Worm (Caenorhabditis elegans): ENCODE results near the gene F59B10.4.

F59B10.4 gene

ce11 chrII:10537571-10537970 is 18.7 kb upstream of the F59B10.4 start, which contains the start of gene R166.2:
TSS of gene R166.2 (minus strand) at chrII:10537671.
- TF ChIP-seq snpc-4 (tag; optimal IDR thresholded peaks at IDR 0.05), result no peak
- TF ChIP-seq unc-39 (tag; optimal IDR thresholded peaks at IDR 0.05), result no peak
- TF ChIP-seq R02D3.7 (tag; optimal IDR thresholded peaks at IDR 0.05), result no peak
- TF ChIP-seq fos-1 (tag; optimal IDR thresholded peaks at IDR 0.05), result no peak
- no peak for TF ChIP-seq ceh-82 (tag; optimal IDR thresholded peaks at IDR 0.05)
- TF ChIP-seq nhr-28 (tag; optimal IDR thresholded peaks at IDR 0.05), result no peak
- TF ChIP-seq elt-3 (tag; optimal IDR thresholded peaks at IDR 0.05), result no peak
- TF ChIP-seq elt-1 (tag; optimal IDR thresholded peaks at IDR 0.05), result no peak
- TF ChIP-seq nhr-12 (tag; optimal IDR thresholded peaks at IDR 0.05), result no peak
- no peak for TF ChIP-seq nhr-11 (tag; optimal IDR thresholded peaks at IDR 0.05)
- TF ChIP-seq ceh-9 (tag; optimal IDR thresholded peaks at IDR 0.05), result no peak
- no peak for TF ChIP-seq ceh-16 (tag; optimal IDR thresholded peaks at IDR 0.05)
- no peak for TF ChIP-seq tbx-2 (tag; optimal IDR thresholded peaks at IDR 0.05)
- no peak for TF ChIP-seq lin-15B (tag; optimal IDR thresholded peaks at IDR 0.05)
- TF ChIP-seq aly-2 (tag; optimal IDR thresholded peaks at IDR 0.05), result no peak
- no peak for TF ChIP-seq eor-1 (tag; optimal IDR thresholded peaks at IDR 0.05)
- TF ChIP-seq nhr-77 (tag; optimal IDR thresholded peaks at IDR 0.05), result no peak

- TF ChIP-seq egl-27 (tag; optimal IDR thresholded peaks at IDR 0.05), result no peak
These were observed 15.1 kb upstream of the F59B10.4 start for ce11 chrII:10533985-10534384.

DNA sequence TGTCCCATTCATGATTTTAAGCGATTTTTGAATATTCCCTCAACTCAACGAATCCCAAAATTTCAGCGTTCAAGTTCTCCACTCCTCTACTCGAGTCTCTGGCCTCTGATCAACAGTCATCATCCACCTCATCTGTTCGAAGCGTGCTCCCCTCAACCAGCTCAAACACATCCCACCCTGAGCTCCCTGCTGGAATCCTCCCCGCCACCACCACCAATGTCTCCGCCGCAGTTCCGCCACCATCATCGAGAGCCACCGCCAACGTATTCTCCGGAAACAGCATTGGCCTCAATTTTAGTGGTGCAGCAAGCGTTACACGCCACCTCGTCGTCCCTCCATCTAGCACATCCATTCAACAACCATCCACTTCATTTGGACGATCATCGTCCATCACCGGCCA is 12.7 kb upstream of the F59B10.4 start:
- TF ChIP-seq nfya-1 (tag; optimal IDR thresholded peaks at IDR 0.05; ENCODE audit: insufficient read depth), result no peak

DNA sequence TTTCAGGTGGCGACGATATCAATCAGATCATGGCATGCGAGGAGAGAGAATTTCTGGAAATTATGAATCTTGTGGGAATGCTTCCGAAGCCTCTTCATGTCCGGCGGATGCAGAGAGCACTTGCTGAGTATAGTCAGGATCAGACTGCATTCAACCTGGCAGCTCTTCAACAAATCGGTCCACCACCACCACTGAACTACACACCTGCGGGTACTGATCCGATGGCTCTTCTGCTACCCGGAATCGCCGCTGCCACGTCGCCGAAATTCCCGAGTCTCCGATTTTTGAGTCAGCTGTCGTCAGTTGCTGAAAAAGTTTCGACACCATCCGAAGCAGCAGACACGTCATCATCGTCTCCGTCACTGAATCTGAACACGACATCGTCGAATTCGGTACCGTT is 12.0 kb upstream of the F59B10.4 start:
- no peak for TF ChIP-seq nhr-11 (tag; optimal IDR thresholded peaks at IDR 0.05)
- no peak for TF ChIP-seq mml-1 (tag; optimal IDR thresholded peaks at IDR 0.05)
- no peak for TF ChIP-seq egl-27 (tag; optimal IDR thresholded peaks at IDR 0.05)
- TF ChIP-seq pqm-1 (tag; optimal IDR thresholded peaks at IDR 0.05), result no peak
- no peak for TF ChIP-seq eor-1 (tag; optimal IDR thresholded peaks at IDR 0.05)
- TF ChIP-seq skn-1 (tag; optimal IDR thresholded peaks at IDR 0.05), result no peak

ce11 chrII:10529218-10529751 is 10.4 kb upstream of the F59B10.4 start:
- TF ChIP-seq hmg-11 (tag; optimal IDR thresholded peaks at IDR 0.05) (peak; percentile 56), ZK546.5 (tag; optimal IDR thresholded peaks at IDR 0.05) (no peak), tbx-2 (tag; optimal IDR thresholded peaks at IDR 0.05) (peak; percentile 29), snpc-4 (tag; optimal IDR thresholded peaks at IDR 0.05) (no peak), aly-2 (tag; optimal IDR thresholded peaks at IDR 0.05) (no peak), pha-4 (tag; optimal IDR thresholded peaks at IDR 0.05) (peak; percentile 89)

ce11 chrII:10527649-10528134 is 8.8 kb upstream of the F59B10.4 start, which contains the start of gene mab-10:
TSS of gene mab-10 (plus strand) at chrII:10528084.
- TF ChIP-seq unc-39 (tag; optimal IDR thresholded peaks at IDR 0.05) (no peak), nhr-237 (tag; optimal IDR thresholded peaks at IDR 0.05) (no peak), snpc-4 (tag; optimal IDR thresholded peaks at IDR 0.05) (no peak), elt-1 (tag; optimal IDR thresholded peaks at IDR 0.05) (no peak), nhr-67 (tag; optimal IDR thresholded peaks at IDR 0.05) (no peak), egl-5 (tag; optimal IDR thresholded peaks at IDR 0.05) (no peak), nhr-28 (tag; optimal IDR thresholded peaks at IDR 0.05) (no peak), tbx-2 (tag; optimal IDR thresholded peaks at IDR 0.05) (peak; percentile 23), nfya-1 (tag; optimal IDR thresholded peaks at IDR 0.05; ENCODE audit: insufficient read depth) (peak; percentile 50), R02D3.7 (tag; optimal IDR thresholded peaks at IDR 0.05) (no peak), elt-3 (tag; optimal IDR thresholded peaks at IDR 0.05) (peak in 1 of 3 experiments; percentile 34), ZK546.5 (tag; optimal IDR thresholded peaks at IDR 0.05) (no peak), pha-4 (tag; optimal IDR thresholded peaks at IDR 0.05) (peak; percentile 22), lsy-12 (tag; optimal IDR thresholded peaks at IDR 0.05) (no peak), nhr-76 (tag; optimal IDR thresholded peaks at IDR 0.05) (no peak), nhr-12 (tag; optimal IDR thresholded peaks at IDR 0.05) (no peak), ceh-9 (tag; optimal IDR thresholded peaks at IDR 0.05) (no peak), nhr-11 (tag; optimal IDR thresholded peaks at IDR 0.05) (no peak), unc-62 (GFP tag; optimal IDR thresholded peaks at IDR 0.05) (no peak), ztf-11 (tag; optimal IDR thresholded peaks at IDR 0.05) (no peak), mdl-1 (tag; optimal IDR thresholded peaks at IDR 0.05) (peak; percentile 9), pqm-1 (tag; optimal IDR thresholded peaks at IDR 0.05) (no peak), eor-1 (tag; optimal IDR thresholded peaks at IDR 0.05) (no peak), daf-12 (tag; optimal IDR thresholded peaks at IDR 0.05) (no peak), ceh-82 (tag; optimal IDR thresholded peaks at IDR 0.05) (no peak), egl-27 (tag; optimal IDR thresholded peaks at IDR 0.05) (no peak), nhr-25 (tag; optimal IDR thresholded peaks at IDR 0.05) (peak; percentile 6), hmg-11 (tag; optimal IDR thresholded peaks at IDR 0.05) (peak; percentile 87), aly-2 (tag; optimal IDR thresholded peaks at IDR 0.05) (no peak), ceh-28 (tag; optimal IDR thresholded peaks at IDR 0.05) (no peak), skn-1 (tag; optimal IDR thresholded peaks at IDR 0.05) (no peak), fkh-2 (tag; optimal IDR thresholded peaks at IDR 0.05) (no peak), ceh-16 (tag; optimal IDR thresholded peaks at IDR 0.05) (no peak), lin-15B (tag; optimal IDR thresholded peaks at IDR 0.05) (no peak), elt-2 (tag; optimal IDR thresholded peaks at IDR 0.05) (peak; percentile 52), lin-39 (tag; optimal IDR thresholded peaks at IDR 0.05) (peak; percentile 77)
